Fruit fly (Drosophila melanogaster) whole organism, wandering third instar larva: ENCODE measurements around the gene GatA.

ENCODE experiments used
- Abd-B ChIP-seq: fragments of >200 bp; optimal IDR thresholded peaks from 2 replicates; lab custom pipeline; 2017; ENCODE audit warnings: missing biosample characterization, missing genetic modification characterization
- CG32264 ChIP-seq: fragments of 200-800 bp; sonication (Bioruptor generic); optimal IDR thresholded peaks from 2 replicates; lab custom pipeline; 2016; ENCODE audit warnings: missing biosample characterization, missing genetic modification characterization
- CG9705 ChIP-seq: fragments of 200-800 bp; sonication (Bioruptor generic); optimal IDR thresholded peaks from 2 replicates; lab custom pipeline; 2018; ENCODE audit warnings: missing biosample characterization, mild to moderate bottlenecking, missing genetic modification characterization
- CrebA ChIP-seq: fragments of 200-800 bp; sonication (Bioruptor generic); optimal IDR thresholded peaks from 2 replicates; lab custom pipeline; 2016; ENCODE audit warnings: missing biosample characterization, mild to moderate bottlenecking, missing genetic modification characterization, borderline replicate concordance
- Dfd ChIP-seq: fragments of >200 bp; optimal IDR thresholded peaks from 2 replicates; lab custom pipeline; 2017; ENCODE audit warnings: missing biosample characterization, missing genetic modification characterization
- Dif ChIP-seq: fragments of 200-275, 200-300 bp; sonication (Bioruptor generic); optimal IDR thresholded peaks from 2 replicates; lab custom pipeline; 2018; ENCODE audit warnings: missing biosample characterization, missing genetic modification characterization; ENCODE audit not compliant: partially characterized antibody
- GATAd ChIP-seq: sonication (Bioruptor generic); optimal IDR thresholded peaks from 2 replicates; lab custom pipeline; 2016; ENCODE audit warnings: missing biosample characterization, missing genetic modification characterization
- HLH106 ChIP-seq: fragments of 200-800 bp; optimal IDR thresholded peaks from 3 replicates; lab custom pipeline; 2019; ENCODE audit warnings: missing biosample characterization, mild to moderate bottlenecking, missing genetic modification characterization, moderate library complexity
- Hnf4 ChIP-seq: fragments of 200-800 bp; sonication (Bioruptor generic); optimal IDR thresholded peaks from 2 replicates; lab custom pipeline; 2016; ENCODE audit warnings: missing biosample characterization, mild to moderate bottlenecking, missing genetic modification characterization
- Hr78 ChIP-seq: fragments of >200 bp; optimal IDR thresholded peaks from 2 replicates; lab custom pipeline; 2017; ENCODE audit warnings: missing biosample characterization, missing genetic modification characterization
- Hr83 ChIP-seq: fragments of 200-300 bp; sonication (Bioruptor generic); optimal IDR thresholded peaks from 2 replicates; lab custom pipeline; 2016; ENCODE audit warnings: missing biosample characterization, mild to moderate bottlenecking, missing genetic modification characterization, moderate library complexity; ENCODE audit not compliant: poor library complexity, severe bottlenecking
- Jra ChIP-seq: sonication (Bioruptor generic); optimal IDR thresholded peaks from 2 replicates; lab custom pipeline; 2016; ENCODE audit warnings: missing biosample characterization, missing genetic modification characterization
- Mio ChIP-seq: sonication (Bioruptor generic); optimal IDR thresholded peaks from 2 replicates; lab custom pipeline; 2016; ENCODE audit warnings: missing biosample characterization, missing genetic modification characterization
- Myc ChIP-seq: fragments of >200 bp; optimal IDR thresholded peaks from 2 replicates; lab custom pipeline; 2017
- N ChIP-seq: fragments of >200 bp; optimal IDR thresholded peaks from 2 replicates; lab custom pipeline; 2018; ENCODE audit warnings: missing biosample characterization, missing external identifiers, missing genetic modification characterization
- OdsH ChIP-seq: fragments of 200-800 bp; sonication (Bioruptor generic); optimal IDR thresholded peaks from 2 replicates; lab custom pipeline; 2016; ENCODE audit warnings: missing biosample characterization, mild to moderate bottlenecking, missing genetic modification characterization
- Rel ChIP-seq, 2 experiments: fragments of 200-800 bp; sonication (Bioruptor generic) in 1 of 2; optimal IDR thresholded peaks; 2 replicates in 1 of 2; 3 replicates in 1 of 2; lab custom pipeline; 2016 to 2019; ENCODE audit warnings: mild to moderate bottlenecking in 2 of 2, missing biosample characterization in 2 of 2, missing genetic modification characterization in 2 of 2, moderate library complexity in 1 of 2
- Sp1 ChIP-seq: fragments of 200-800 bp; sonication (Bioruptor generic); optimal IDR thresholded peaks from 3 replicates; lab custom pipeline; 2019; ENCODE audit warnings: missing biosample characterization, mild to moderate bottlenecking, missing genetic modification characterization, moderate library complexity
- Vsx2 ChIP-seq: fragments of 200-300, 225-300 bp; sonication (Bioruptor generic); optimal IDR thresholded peaks from 2 replicates; lab custom pipeline; 2018; ENCODE audit warnings: missing biosample characterization, missing genetic modification characterization; ENCODE audit not compliant: partially characterized antibody
- br ChIP-seq: fragments of 200-800 bp; sonication (Bioruptor generic); optimal IDR thresholded peaks from 2 replicates; lab custom pipeline; 2016; ENCODE audit warnings: missing biosample characterization, missing genetic modification characterization
- brk ChIP-seq: fragments of 200-800 bp; sonication (Bioruptor generic); optimal IDR thresholded peaks from 2 replicates; lab custom pipeline; 2016; ENCODE audit warnings: missing biosample characterization, mild to moderate bottlenecking, missing genetic modification characterization
- dl ChIP-seq, 2 experiments: fragments of 175-275, 200-275 bp in 1 of 2; fragments of 200-275 bp in 1 of 2; sonication (Bioruptor generic); optimal IDR thresholded peaks; lab custom pipeline; 2018; ENCODE audit warnings: mild to moderate bottlenecking in 2 of 2, missing biosample characterization in 2 of 2, missing genetic modification characterization in 2 of 2, moderate library complexity in 2 of 2; ENCODE audit not compliant: partially characterized antibody in 2 of 2, insufficient read depth in 1 of 2
- dmrt93B ChIP-seq: fragments of 200-800 bp; sonication (Bioruptor generic); optimal IDR thresholded peaks from 2 replicates; lab custom pipeline; 2018; ENCODE audit warnings: missing biosample characterization, mild to moderate bottlenecking, missing genetic modification characterization
- dsf ChIP-seq: sonication (Bioruptor generic); optimal IDR thresholded peaks from 2 replicates; lab custom pipeline; 2016; ENCODE audit warnings: missing biosample characterization, missing genetic modification characterization, borderline replicate concordance
- ey ChIP-seq: fragments of 200-800 bp; sonication (Bioruptor generic); optimal IDR thresholded peaks from 2 replicates; lab custom pipeline; 2016; ENCODE audit warnings: missing biosample characterization, missing genetic modification characterization
- foxo ChIP-seq, 2 experiments: fragments of 200-800 bp; sonication (Bioruptor generic); optimal IDR thresholded peaks; 2 replicates in 1 of 2; 3 replicates in 1 of 2; lab custom pipeline; 2016 to 2017; ENCODE audit warnings: missing biosample characterization in 2 of 2, missing genetic modification characterization in 2 of 2
- fru ChIP-seq: fragments of 200-800 bp; sonication (Bioruptor generic); optimal IDR thresholded peaks from 3 replicates; lab custom pipeline; 2016; ENCODE audit warnings: missing biosample characterization, mild to moderate bottlenecking, missing genetic modification characterization
- h ChIP-seq: fragments of 200-800 bp; sonication (Bioruptor generic); optimal IDR thresholded peaks from 3 replicates; lab custom pipeline; 2016; ENCODE audit warnings: missing biosample characterization, mild to moderate bottlenecking, missing genetic modification characterization
- jim ChIP-seq: fragments of 175-275, 200-325 bp; sonication (Bioruptor generic); optimal IDR thresholded peaks from 2 replicates; lab custom pipeline; 2016; ENCODE audit warnings: missing biosample characterization, mild to moderate bottlenecking, missing genetic modification characterization
- lola ChIP-seq: fragments of >200 bp; optimal IDR thresholded peaks from 2 replicates; lab custom pipeline; 2017; ENCODE audit warnings: missing biosample characterization, missing genetic modification characterization
- pan ChIP-seq: fragments of >200 bp; optimal IDR thresholded peaks from 2 replicates; lab custom pipeline; 2017
- psq ChIP-seq: fragments of 200-800 bp; sonication (Bioruptor generic); optimal IDR thresholded peaks from 3 replicates; lab custom pipeline; 2017; ENCODE audit warnings: missing biosample characterization, mild to moderate bottlenecking, missing genetic modification characterization, moderate library complexity
- rgr ChIP-seq: fragments of 200-800 bp; sonication (Bioruptor generic); optimal IDR thresholded peaks from 3 replicates; lab custom pipeline; 2016; ENCODE audit warnings: missing biosample characterization, mild to moderate bottlenecking, missing genetic modification characterization
- sage ChIP-seq: fragments of 200-800 bp; sonication (Bioruptor generic); optimal IDR thresholded peaks from 2 replicates; lab custom pipeline; 2016; ENCODE audit warnings: missing biosample characterization, mild to moderate bottlenecking, missing genetic modification characterization
- sv ChIP-seq: fragments of 200-800 bp; sonication (Bioruptor generic); optimal IDR thresholded peaks from 3 replicates; lab custom pipeline; 2016; ENCODE audit warnings: missing biosample characterization, missing genetic modification characterization
- tai ChIP-seq: sonication (Bioruptor generic); optimal IDR thresholded peaks from 2 replicates; lab custom pipeline; 2016; ENCODE audit warnings: missing biosample characterization, missing genetic modification characterization
- usp ChIP-seq: fragments of >200 bp; optimal IDR thresholded peaks from 2 replicates; lab custom pipeline; 2017; ENCODE audit warnings: missing biosample characterization, missing genetic modification characterization
- woc ChIP-seq: sonication (Bioruptor generic); optimal IDR thresholded peaks from 2 replicates; lab custom pipeline; 2016; ENCODE audit warnings: missing biosample characterization, mild to moderate bottlenecking, missing genetic modification characterization

The GatA gene

DNA sequence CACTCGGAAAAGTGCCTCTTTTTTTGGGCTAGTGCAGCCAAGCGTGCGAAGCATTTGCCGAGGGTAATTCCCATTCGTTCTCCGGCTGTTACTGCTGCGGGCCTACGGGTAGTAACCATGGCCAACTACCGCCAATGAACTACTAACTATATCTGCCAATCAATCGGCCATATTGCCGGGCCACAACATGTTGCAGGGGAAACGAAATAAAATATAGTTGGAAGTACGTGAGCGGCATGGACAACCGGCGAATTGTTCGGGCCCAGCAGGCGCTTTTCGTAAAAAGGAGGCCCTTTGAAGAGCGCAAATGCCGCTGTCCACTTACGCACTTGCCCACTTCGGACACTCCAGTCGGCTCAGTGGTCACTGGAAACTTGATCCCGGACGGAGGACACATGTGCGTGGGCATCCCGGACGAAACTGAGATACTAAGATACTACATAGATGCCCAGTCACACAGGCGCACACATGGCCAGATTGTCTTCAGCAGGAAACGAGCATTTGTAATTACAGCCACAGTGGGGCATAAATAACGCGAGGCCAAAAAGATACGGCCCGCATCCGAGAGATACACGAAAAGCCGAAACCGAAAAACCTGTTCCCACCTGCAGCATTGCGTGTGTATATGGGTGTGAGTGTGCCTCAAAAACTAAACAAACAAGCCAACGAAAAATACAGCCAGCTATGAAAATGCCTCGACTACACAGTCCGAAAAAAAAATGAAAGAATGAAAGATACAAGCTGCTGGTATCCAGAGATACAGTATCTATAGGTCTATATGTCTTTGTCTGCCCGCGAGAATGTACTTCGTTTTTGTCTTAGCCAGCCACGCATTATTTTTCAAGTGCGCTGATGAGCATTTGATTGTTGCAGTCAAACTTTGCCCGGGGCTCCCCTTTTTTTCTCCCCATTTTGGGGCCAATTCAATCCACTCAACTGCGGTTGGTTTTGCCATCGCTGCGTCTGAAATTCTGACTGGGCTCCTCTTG is 40.9 kb downstream of the GatA start:
- TF ChIP-seq jim (no peak), br (GFP tag; lab: Kevin White, UChicago) (no peak), Sp1 (GFP tag; lab: Kevin White, UChicago) (no peak), Hr78 (no peak), CG9705 (GFP tag; lab: Kevin White, UChicago) (no peak), usp (GFP tag; lab: Kevin White, UChicago) (no peak), Rel (GFP tag; optimal IDR thresholded peaks at IDR 0.05; lab: Kevin White, UChicago) (no peak), Rel (tag; optimal IDR thresholded peaks at IDR 0.05; lab: Kevin White, UChicago) (peak; percentile 90), rgr (GFP tag; lab: Kevin White, UChicago) (peak; percentile 3), N (GFP tag; lab: Kevin White, UChicago) (no peak), Abd-B (GFP tag; lab: Kevin White, UChicago) (no peak), Vsx2 (GFP tag; lab: Kevin White, UChicago) (no peak), foxo (GFP tag; optimal IDR thresholded peaks at IDR 0.05; lab: Kevin White, UChicago) (peak in 1 of 2 experiments; percentile 15), dmrt93B (GFP tag; lab: Kevin White, UChicago) (no peak), HLH106 (tag; lab: Kevin White, UChicago) (no peak), sage (GFP tag; lab: Kevin White, UChicago) (no peak), dsf (GFP tag; lab: Kevin White, UChicago) (no peak), ey (GFP tag; lab: Kevin White, UChicago) (peak; percentile 8), sv (GFP tag; lab: Kevin White, UChicago) (no peak), lola (no peak), tai (GFP tag; lab: Kevin White, UChicago) (no peak), woc (GFP tag; lab: Kevin White, UChicago) (peak; percentile 1), Hnf4 (GFP tag; lab: Kevin White, UChicago) (peak; percentile 4), Hr83 (GFP tag; lab: Kevin White, UChicago) (no peak), CG32264 (GFP tag; lab: Kevin White, UChicago) (no peak), Mio (GFP tag; lab: Kevin White, UChicago) (no peak), h (GFP tag; lab: Kevin White, UChicago) (peak; percentile 45), fru (GFP tag; lab: Kevin White, UChicago) (peak; percentile 34), Dif (GFP tag; lab: Kevin White, UChicago) (peak; percentile 19), Myc (no peak), GATAd (GFP tag; lab: Kevin White, UChicago) (no peak), dl (GFP tag; optimal IDR thresholded peaks at IDR 0.05; lab: Kevin White, UChicago; ENCODE audit: insufficient read depth in 1 of 2, partially characterized antibody in 2 of 2) (no peak), CrebA (GFP tag; lab: Kevin White, UChicago) (no peak), pan (lab: Kevin White, UChicago) (no peak), OdsH (GFP tag; lab: Kevin White, UChicago) (peak; percentile 10), psq (GFP tag; lab: Kevin White, UChicago) (peak; percentile 19), Dfd (GFP tag; lab: Kevin White, UChicago) (no peak), brk (GFP tag; lab: Kevin White, UChicago) (no peak), Jra (GFP tag; lab: Kevin White, UChicago) (no peak)
